Worm (Caenorhabditis elegans) whole organism, L3 larva: ENCODE results near the gene F46B3.9.
A peak's percentile ranks its signal among the peaks of the same experiment; 100 is the strongest.

Experiments used
- R02D3.7 ChIP-seq: fragments of 150-350 bp; optimal IDR thresholded peaks from 2 replicates; lab custom pipeline; 2014; ENCODE audit warnings: missing biosample characterization, missing genetic modification characterization
- ZK546.5 ChIP-seq: sonication (generic microtip); optimal IDR thresholded peaks from 2 replicates; lab custom pipeline; 2017; ENCODE audit warnings: missing biosample characterization, missing genetic modification characterization
- aly-2 ChIP-seq: fragments of 150-350 bp; optimal IDR thresholded peaks from 2 replicates; lab custom pipeline; 2014; ENCODE audit warnings: missing biosample characterization, missing genetic modification characterization
- ama-1 ChIP-seq: fragments of 150-350 bp; optimal IDR thresholded peaks from 2 replicates; lab custom pipeline; 2018
- ceh-16 ChIP-seq: sonication (generic microtip); optimal IDR thresholded peaks from 2 replicates; lab custom pipeline; 2017; ENCODE audit warnings: missing biosample characterization, missing genetic modification characterization
- ceh-28 ChIP-seq: fragments of 150-350 bp; optimal IDR thresholded peaks from 2 replicates; lab custom pipeline; 2014; ENCODE audit warnings: missing biosample characterization, missing genetic modification reagents, missing genetic modification characterization
- ceh-82 ChIP-seq: fragments of 150-350 bp; optimal IDR thresholded peaks from 2 replicates; lab custom pipeline; 2014; ENCODE audit warnings: missing biosample characterization, missing genetic modification characterization
- ceh-9 ChIP-seq: sonication (generic microtip); optimal IDR thresholded peaks from 2 replicates; lab custom pipeline; 2018; ENCODE audit warnings: missing biosample characterization, missing genetic modification characterization
- daf-12 ChIP-seq: fragments of 150-350 bp; optimal IDR thresholded peaks from 2 replicates; lab custom pipeline; 2014; ENCODE audit warnings: missing biosample characterization, missing genetic modification reagents, missing genetic modification characterization
- egl-27 ChIP-seq: sonication (generic microtip); optimal IDR thresholded peaks from 4 replicates; lab custom pipeline; 2017; ENCODE audit warnings: missing biosample characterization, missing genetic modification reagents, missing genetic modification characterization
- egl-5 ChIP-seq: fragments of 150-350 bp; optimal IDR thresholded peaks from 2 replicates; lab custom pipeline; 2017; ENCODE audit warnings: missing biosample characterization, missing genetic modification reagents, missing genetic modification characterization, inconsistent platforms
- elt-2 ChIP-seq: sonication (generic microtip); optimal IDR thresholded peaks from 2 replicates; lab custom pipeline; 2016; ENCODE audit warnings: missing genetic modification reagents, mild to moderate bottlenecking, missing genetic modification characterization, missing compliant biosample characterization
- eor-1 ChIP-seq, 2 experiments: fragments of 150-350 bp; optimal IDR thresholded peaks; 2 replicates each; lab custom pipeline; 2014 to 2018; ENCODE audit warnings: missing biosample characterization in 2 of 2, missing genetic modification characterization in 2 of 2
- fkh-10 ChIP-seq: sonication (generic microtip); optimal IDR thresholded peaks from 2 replicates; lab custom pipeline; 2017; ENCODE audit warnings: missing biosample characterization, missing genetic modification reagents, missing genetic modification characterization
- fkh-2 ChIP-seq: fragments of 150-350 bp; optimal IDR thresholded peaks from 2 replicates; lab custom pipeline; 2014; ENCODE audit warnings: missing biosample characterization, missing genetic modification reagents, missing genetic modification characterization
- fos-1 ChIP-seq: fragments of 150-350 bp; optimal IDR thresholded peaks from 2 replicates; lab custom pipeline; 2014; ENCODE audit warnings: missing biosample characterization, missing genetic modification characterization
- hmg-11 ChIP-seq: sonication (generic microtip); optimal IDR thresholded peaks from 2 replicates; lab custom pipeline; 2016; ENCODE audit warnings: missing genetic modification characterization, missing compliant biosample characterization
- jun-1 ChIP-seq: fragments of 150-350 bp; optimal IDR thresholded peaks from 2 replicates; lab custom pipeline; 2014; ENCODE audit warnings: missing biosample characterization, missing genetic modification reagents, missing genetic modification characterization
- lin-15B ChIP-seq: fragments of 150-350 bp; optimal IDR thresholded peaks from 2 replicates; lab custom pipeline; 2014; ENCODE audit warnings: missing biosample characterization, missing genetic modification characterization
- lin-39 ChIP-seq: fragments of 150-350 bp; optimal IDR thresholded peaks from 2 replicates; lab custom pipeline; 2018; ENCODE audit warnings: missing biosample characterization, missing genetic modification reagents, missing genetic modification characterization
- lsy-12 ChIP-seq: sonication (generic microtip); optimal IDR thresholded peaks from 2 replicates; lab custom pipeline; 2016; ENCODE audit warnings: mild to moderate bottlenecking, missing genetic modification characterization, missing compliant biosample characterization
- mdl-1 ChIP-seq: fragments of 150-350 bp; optimal IDR thresholded peaks from 2 replicates; lab custom pipeline; 2014; ENCODE audit warnings: missing biosample characterization, missing genetic modification characterization
- nfya-1 ChIP-seq: sonication (generic microtip); optimal IDR thresholded peaks from 2 replicates; lab custom pipeline; 2017; ENCODE audit warnings: missing genetic modification characterization, mild to moderate bottlenecking, missing compliant biosample characterization, antibody characterized with exemption, moderate library complexity; ENCODE audit not compliant: insufficient read depth
- nhr-11 ChIP-seq: fragments of 150-350 bp; optimal IDR thresholded peaks from 2 replicates; lab custom pipeline; 2014; ENCODE audit warnings: missing biosample characterization, missing genetic modification characterization
- nhr-12 ChIP-seq: fragments of 150-350 bp; optimal IDR thresholded peaks from 2 replicates; lab custom pipeline; 2014; ENCODE audit warnings: missing biosample characterization, missing genetic modification characterization
- nhr-23 ChIP-seq: fragments of 150-350 bp; optimal IDR thresholded peaks from 2 replicates; lab custom pipeline; 2014; ENCODE audit warnings: missing biosample characterization, missing genetic modification reagents, missing genetic modification characterization
- nhr-237 ChIP-seq: fragments of 150-350 bp; optimal IDR thresholded peaks from 2 replicates; lab custom pipeline; 2014; ENCODE audit warnings: missing biosample characterization, missing genetic modification characterization
- nhr-43 ChIP-seq: sonication (generic microtip); optimal IDR thresholded peaks from 2 replicates; lab custom pipeline; 2016; ENCODE audit warnings: mild to moderate bottlenecking, missing genetic modification characterization, missing compliant biosample characterization; ENCODE audit not compliant: poor library complexity, severe bottlenecking
- nhr-67 ChIP-seq: fragments of 150-350 bp; optimal IDR thresholded peaks from 2 replicates; lab custom pipeline; 2014; ENCODE audit warnings: missing biosample characterization, missing genetic modification characterization
- nhr-76 ChIP-seq: fragments of 150-350 bp; sonication (generic microtip); optimal IDR thresholded peaks from 5 replicates; lab custom pipeline; 2014; ENCODE audit warnings: missing biosample characterization, missing genetic modification characterization
- nhr-77 ChIP-seq: fragments of 150-350 bp; optimal IDR thresholded peaks from 2 replicates; lab custom pipeline; 2014; ENCODE audit warnings: missing biosample characterization, missing genetic modification characterization
- pha-4 ChIP-seq: fragments of 150-350 bp; optimal IDR thresholded peaks from 2 replicates; lab custom pipeline; 2014; ENCODE audit warnings: missing biosample characterization, missing genetic modification reagents, missing genetic modification characterization
- pqm-1 ChIP-seq: fragments of 150-350 bp; optimal IDR thresholded peaks from 2 replicates; lab custom pipeline; 2017; ENCODE audit warnings: missing biosample characterization, missing genetic modification characterization, inconsistent platforms
- sea-2 ChIP-seq: fragments of 150-350 bp; sonication (generic microtip); optimal IDR thresholded peaks from 4 replicates; lab custom pipeline; 2014; ENCODE audit warnings: missing biosample characterization, missing genetic modification reagents, missing genetic modification characterization
- skn-1 ChIP-seq: fragments of 150-350 bp; optimal IDR thresholded peaks from 2 replicates; lab custom pipeline; 2014; ENCODE audit warnings: missing biosample characterization, missing genetic modification characterization
- snpc-4 ChIP-seq: fragments of 150-350 bp; optimal IDR thresholded peaks from 2 replicates; lab custom pipeline; 2014; ENCODE audit warnings: missing biosample characterization, missing genetic modification characterization
- tbx-2 ChIP-seq: sonication (generic microtip); optimal IDR thresholded peaks from 2 replicates; lab custom pipeline; 2016; ENCODE audit warnings: mild to moderate bottlenecking, missing genetic modification characterization, missing compliant biosample characterization
- unc-39 ChIP-seq: sonication (generic microtip); optimal IDR thresholded peaks from 4 replicates; lab custom pipeline; 2017; ENCODE audit warnings: missing biosample characterization, missing genetic modification characterization
- unc-62 ChIP-seq: fragments of 150-350 bp; sonication (generic microtip); optimal IDR thresholded peaks from 4 replicates; lab custom pipeline; 2014; ENCODE audit warnings: missing biosample characterization, missing genetic modification reagents, missing genetic modification characterization
- zag-1 ChIP-seq: fragments of 150-350 bp; optimal IDR thresholded peaks from 2 replicates; lab custom pipeline; 2014; ENCODE audit warnings: missing biosample characterization, missing genetic modification characterization
- ztf-4 ChIP-seq: fragments of 150-350 bp; optimal IDR thresholded peaks from 2 replicates; lab custom pipeline; 2014; ENCODE audit warnings: missing biosample characterization, missing genetic modification characterization

F46B3.9 gene

DNA sequence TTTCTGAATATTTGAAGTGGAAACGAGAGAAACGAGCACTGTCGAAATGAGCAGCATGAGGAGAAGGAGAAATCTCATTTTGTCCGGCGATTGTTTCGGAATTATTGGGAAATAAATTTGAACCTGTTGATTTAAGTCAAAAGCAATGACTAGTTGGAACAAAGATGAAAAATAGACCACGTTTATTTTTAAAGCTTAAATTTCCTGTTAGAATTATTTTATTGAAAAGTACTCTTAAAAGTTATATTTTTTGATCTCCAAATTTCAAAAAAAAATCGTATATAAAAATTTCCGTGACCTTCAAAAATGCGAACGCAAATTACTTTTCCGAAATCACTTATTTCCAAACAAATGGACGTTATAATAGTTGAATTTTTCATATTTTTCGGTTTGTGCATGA is 30.3 kb downstream of the F46B3.9 start, which contains the start of gene F26F2.11:
TSS of gene F26F2.11 (minus strand) at position 101 of the 400 bp plus-strand sequence.
- TF ChIP-seq elt-2 (tag; lab: Kevin White, UChicago) (no peak), unc-39 (tag; lab: Kevin White, UChicago) (no peak), nhr-76 (tag; lab: Kevin White, UChicago) (no peak), ztf-4 (no peak), fos-1 (tag; lab: Kevin White, UChicago) (no peak), egl-27 (tag; lab: Kevin White, UChicago) (no peak), ama-1 (no peak), lin-39 (no peak), hmg-11 (tag; lab: Kevin White, UChicago) (no peak), ceh-82 (tag; lab: Kevin White, UChicago) (no peak), jun-1 (tag; lab: Kevin White, UChicago) (no peak), nhr-77 (tag; lab: Kevin White, UChicago) (no peak), nhr-11 (no peak), sea-2 (GFP tag; lab: Kevin White, UChicago) (no peak), ZK546.5 (tag; lab: Kevin White, UChicago) (no peak), ceh-9 (tag; lab: Kevin White, UChicago) (no peak), nfya-1 (tag; lab: Kevin White, UChicago) (no peak), pqm-1 (no peak)

DNA sequence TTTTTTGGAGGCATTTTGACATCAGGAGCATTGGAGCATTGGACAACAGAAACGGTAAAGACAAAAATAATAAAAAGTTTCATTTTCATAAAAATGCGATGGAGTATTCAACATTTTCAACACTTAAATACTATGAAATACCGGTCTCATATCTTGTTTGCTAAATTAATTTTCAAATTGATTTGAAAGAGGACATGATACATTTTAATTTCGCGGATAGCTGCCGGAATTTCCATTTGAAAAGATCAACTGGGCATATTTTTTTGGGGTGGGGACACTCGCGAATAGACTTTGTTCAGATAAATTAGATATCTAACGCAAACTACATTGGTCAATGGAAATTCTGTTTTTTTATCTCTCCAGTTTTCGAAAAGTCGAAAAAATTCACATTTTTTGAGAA is 31.2 kb downstream of the F46B3.9 start, which contains the start of gene F26F2.10:
TSS of gene F26F2.10 (minus strand) at position 101 of the 400 bp plus-strand sequence.
- TF ChIP-seq ceh-28 (tag; lab: Kevin White, UChicago) = no peak
- no peak for TF ChIP-seq egl-5
- no peak for TF ChIP-seq unc-39 (tag; lab: Kevin White, UChicago)
- no peak for TF ChIP-seq fos-1 (tag; lab: Kevin White, UChicago)
- no peak for TF ChIP-seq nhr-11
- no peak for TF ChIP-seq nhr-67 (tag; lab: Kevin White, UChicago)
- no peak for TF ChIP-seq nhr-237
- TF ChIP-seq nhr-76 (tag; lab: Kevin White, UChicago) = no peak
- no peak for TF ChIP-seq fkh-2 (tag; lab: Kevin White, UChicago)
- TF ChIP-seq skn-1 = no peak
- no peak for TF ChIP-seq tbx-2
- no peak for TF ChIP-seq sea-2 (GFP tag; lab: Kevin White, UChicago)
- TF ChIP-seq egl-27 (tag; lab: Kevin White, UChicago) = no peak
- TF ChIP-seq, all 47 proteins: peak for 0

DNA sequence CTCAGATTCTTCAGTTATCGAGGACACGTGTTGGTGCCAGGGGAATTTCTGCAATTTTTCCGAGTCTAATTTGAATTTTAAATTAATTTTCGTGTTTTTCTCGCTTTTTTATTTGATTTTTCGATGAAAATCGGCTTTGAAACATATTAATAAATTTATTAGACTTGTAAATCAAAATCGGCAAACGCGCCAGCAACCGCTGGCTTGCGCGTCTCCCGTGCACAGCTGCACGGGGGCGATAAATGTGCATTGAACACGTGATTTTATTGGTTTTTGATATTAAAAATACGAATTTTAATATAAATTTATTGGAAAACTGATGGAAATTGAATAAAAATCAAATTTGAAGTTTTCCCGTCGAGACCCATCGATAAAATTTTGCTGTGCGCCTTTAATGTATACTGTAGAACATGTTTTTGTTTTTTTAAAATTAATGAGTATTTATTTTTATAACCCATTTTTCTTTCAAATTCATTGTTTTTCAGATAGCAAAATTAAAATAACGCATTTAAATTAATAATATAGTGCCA is 45.4 kb downstream of the F46B3.9 start, which contains the start of gene F26F2.7:
TSS of gene F26F2.7 (plus strand) at position 480 of the 530 bp plus-strand sequence.
- peak; percentile 82 for TF ChIP-seq nfya-1 (tag; lab: Kevin White, UChicago)
- peak; percentile 83 for TF ChIP-seq hmg-11 (tag; lab: Kevin White, UChicago)
- no peak for TF ChIP-seq zag-1 (tag; lab: Kevin White, UChicago)
- peak; percentile 71 for TF ChIP-seq egl-5
- no peak for TF ChIP-seq ceh-16 (tag; lab: Kevin White, UChicago)
- peak; percentile 83 for TF ChIP-seq pha-4 (tag; lab: Kevin White, UChicago)
- TF ChIP-seq fos-1 (tag; lab: Kevin White, UChicago) = no peak
- TF ChIP-seq jun-1 (tag; lab: Kevin White, UChicago) = peak; percentile 72
- peak; percentile 35 for TF ChIP-seq egl-27 (tag; lab: Kevin White, UChicago)
- peak; percentile 51 for TF ChIP-seq lsy-12 (tag; lab: Kevin White, UChicago)
- peak; percentile 54 for TF ChIP-seq nhr-43 (tag; lab: Kevin White, UChicago)
- peak; percentile 50 for TF ChIP-seq R02D3.7 (tag; lab: Kevin White, UChicago)
- TF ChIP-seq pqm-1 = peak; percentile 10
- peak; percentile 65 for TF ChIP-seq tbx-2
- TF ChIP-seq fkh-10 (GFP tag; lab: Kevin White, UChicago) = peak; percentile 34
- peak; percentile 50 for TF ChIP-seq nhr-23 (tag; lab: Kevin White, UChicago)
- no peak for TF ChIP-seq aly-2
- TF ChIP-seq elt-2 (tag; lab: Kevin White, UChicago) = peak; percentile 80
- TF ChIP-seq snpc-4 (tag; lab: Kevin White, UChicago) = peak; percentile 90
- TF ChIP-seq unc-62 (GFP tag; lab: Kevin White, UChicago) = no peak
- TF ChIP-seq nhr-12 (tag; lab: Kevin White, UChicago) = no peak
- TF ChIP-seq ama-1 = no peak
- peak; percentile 27 for TF ChIP-seq lin-39
- no peak for TF ChIP-seq daf-12 (tag; lab: Kevin White, UChicago)
- peak; percentile 60 for TF ChIP-seq ceh-28 (tag; lab: Kevin White, UChicago)
- peak; percentile 56 for TF ChIP-seq lin-15B (tag; lab: Kevin White, UChicago)
- TF ChIP-seq eor-1 (tag; optimal IDR thresholded peaks at IDR 0.05; lab: Kevin White, UChicago) = no peak
- peak; percentile 17 for TF ChIP-seq mdl-1 (tag; lab: Kevin White, UChicago)
- TF ChIP-seq, all 47 proteins: peak for 19
